Fruit fly (Drosophila melanogaster): Measurements from ENCODE around the gene Naa40.

The Naa40 gene

DNA sequence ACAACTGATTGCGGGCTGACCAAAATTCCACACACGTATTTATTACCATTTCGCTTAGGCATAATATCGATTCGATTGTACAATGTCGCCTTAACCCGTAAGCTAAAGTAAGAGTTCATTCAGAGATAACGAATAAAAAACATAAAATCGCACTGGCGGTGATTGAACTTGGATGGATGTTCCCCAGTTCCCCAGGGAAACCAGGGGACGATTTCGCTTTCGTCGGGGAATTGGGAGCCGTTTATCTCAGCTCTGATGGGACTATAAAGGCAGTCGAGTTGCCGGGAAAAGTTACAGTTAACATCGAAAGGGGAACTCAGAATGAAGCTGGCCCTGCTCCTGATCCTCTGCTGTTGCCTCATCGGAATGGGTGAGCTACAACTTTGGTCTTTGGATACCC lies 2.5 kb downstream of the Naa40 start, which contains the start of gene CG34296:
Gene CG34296 (plus strand): TSS at position 301 of the 400 bp plus-strand sequence.
- no peak for TF ChIP-seq CG17801 (GFP tag; optimal IDR thresholded peaks at IDR 0.05; ENCODE audit: partially characterized antibody)

DNA sequence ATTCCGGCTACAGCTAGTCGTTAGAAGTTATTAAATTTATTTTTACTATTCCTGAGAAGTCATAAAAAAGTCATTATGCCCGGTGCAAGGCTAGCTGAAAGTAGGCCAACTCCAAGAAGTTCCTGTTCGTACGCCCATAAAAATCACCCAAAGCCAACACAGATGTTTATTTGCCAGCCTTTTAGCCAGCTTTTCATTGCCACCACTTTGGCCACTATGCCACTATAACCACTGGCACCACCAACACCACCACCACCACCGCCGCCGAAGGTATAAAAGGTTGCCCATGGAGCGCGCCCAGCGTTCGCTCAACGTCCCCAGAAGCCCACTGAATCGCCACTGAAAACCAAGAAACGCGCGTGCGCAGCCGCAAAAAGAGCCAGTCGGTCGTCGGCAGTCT lies 6.4 kb downstream of the Naa40 start, which contains the start of gene CG15506:
Gene CG15506 (plus strand): TSS at position 301 of the 400 bp plus-strand sequence.
- TF ChIP-seq CG17801 (GFP tag; optimal IDR thresholded peaks at IDR 0.05; ENCODE audit: partially characterized antibody) = no peak

DNA sequence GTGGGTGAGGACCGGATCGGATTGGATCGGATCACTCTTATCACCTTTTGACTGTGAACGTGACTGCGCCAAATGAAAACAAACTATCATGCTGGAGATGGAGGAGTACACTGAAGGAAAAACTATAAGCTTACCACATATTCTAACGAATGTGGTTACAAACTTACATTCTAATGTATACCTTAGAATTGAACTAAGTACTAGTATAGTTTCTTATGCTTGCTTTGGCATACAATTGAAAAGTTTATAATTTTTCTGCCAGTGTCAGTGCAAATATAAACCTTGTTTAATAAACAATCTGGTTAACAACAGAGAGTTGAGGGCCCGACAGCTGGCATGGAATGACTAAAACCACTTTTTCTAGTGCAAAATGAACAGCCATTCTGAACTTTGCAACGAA lies 7.2 kb downstream of the Naa40 start:
- TF ChIP-seq CG17801 (GFP tag; optimal IDR thresholded peaks at IDR 0.05; ENCODE audit: partially characterized antibody) = no peak

DNA sequence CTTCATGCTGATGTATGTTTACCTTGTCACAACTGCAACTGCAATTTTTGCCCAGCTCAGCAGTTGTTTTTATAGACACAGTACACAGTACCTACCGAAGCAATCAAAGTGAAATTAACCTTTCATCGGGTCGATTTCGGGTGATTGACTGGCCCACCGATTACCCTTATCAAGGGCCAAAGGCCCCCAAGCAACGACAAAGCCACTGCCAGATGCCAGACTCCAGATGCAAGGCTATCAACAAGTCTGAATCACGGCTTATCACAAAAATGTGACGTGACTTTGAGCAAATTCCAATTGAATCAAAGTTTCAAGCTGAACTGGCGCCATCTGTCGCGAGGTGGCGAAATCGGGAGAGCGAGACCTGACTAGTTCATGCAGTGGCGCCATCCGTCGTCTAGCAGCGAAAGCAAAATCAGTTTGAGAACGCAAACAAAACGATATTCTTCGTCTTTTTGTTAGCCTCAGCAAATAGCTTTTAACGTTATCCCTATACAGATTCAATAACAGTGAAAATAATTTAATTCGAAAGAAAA lies 7.9 kb downstream of the Naa40 start, which contains the start of gene Obp99b:
Gene Obp99b (minus strand): TSS at position 115 of the 536 bp plus-strand sequence.
- TF ChIP-seq CG17801 (GFP tag; optimal IDR thresholded peaks at IDR 0.05; ENCODE audit: partially characterized antibody) = no peak

DNA sequence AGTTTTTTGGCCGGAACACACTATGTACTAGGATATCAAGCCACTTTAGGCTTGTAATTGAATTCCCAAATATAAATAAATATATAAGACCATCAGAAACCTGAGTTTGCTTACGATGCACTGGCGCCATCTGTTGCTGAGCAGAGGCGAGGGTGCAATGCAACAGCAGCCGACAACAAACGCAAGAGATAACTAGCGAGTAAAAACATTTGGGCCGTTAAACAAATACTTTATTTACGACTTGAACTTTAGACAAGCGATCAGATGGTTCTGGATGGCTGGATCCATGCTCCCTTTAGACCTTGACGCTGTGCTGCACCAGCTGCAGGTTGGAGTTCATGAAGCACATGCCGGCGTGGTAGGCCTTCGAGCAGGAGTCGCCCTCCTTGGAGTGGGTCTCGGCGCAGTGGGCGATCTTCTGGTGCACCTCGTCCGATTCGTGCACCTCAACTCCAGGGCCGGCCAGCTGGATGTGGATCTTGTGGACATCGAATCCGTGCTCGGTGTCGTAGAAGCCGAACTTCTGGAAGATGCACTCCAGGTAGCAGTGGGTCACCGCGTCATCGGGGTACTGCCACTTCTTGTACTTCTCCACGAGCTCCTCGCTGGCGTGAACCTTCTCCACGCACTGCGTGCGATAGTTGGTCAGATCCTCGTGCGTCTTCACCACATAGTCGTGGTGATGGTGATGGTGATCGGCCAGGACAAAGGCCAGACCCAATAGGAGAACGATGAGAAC lies 8.5 kb downstream of the Naa40 start:
- no peak for TF ChIP-seq CG17801 (GFP tag; optimal IDR thresholded peaks at IDR 0.05; ENCODE audit: partially characterized antibody)

DNA sequence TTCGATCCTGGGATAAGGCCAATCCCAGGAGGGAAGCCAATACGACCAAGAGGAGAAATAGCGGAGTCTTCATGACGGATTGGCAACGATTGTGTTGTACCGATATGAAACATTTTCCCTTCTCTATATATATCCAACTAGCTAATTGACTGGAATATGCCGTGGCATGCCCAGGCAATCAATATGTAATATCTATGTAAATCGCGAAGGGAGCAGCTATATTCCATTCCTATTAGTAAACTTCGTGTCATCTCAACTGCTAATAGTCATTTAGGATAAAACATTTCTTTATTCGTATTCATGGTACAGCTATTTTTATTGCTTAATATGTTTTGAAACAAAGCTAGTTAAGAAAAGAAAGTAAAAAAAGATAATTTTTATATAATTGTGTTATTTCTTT lies 9.5 kb downstream of the Naa40 start, which contains the start of gene Dup99B:
Gene Dup99B (minus strand): TSS at position 101 of the 400 bp plus-strand sequence.
- no peak for TF ChIP-seq CG17801 (GFP tag; optimal IDR thresholded peaks at IDR 0.05; ENCODE audit: partially characterized antibody)

DNA sequence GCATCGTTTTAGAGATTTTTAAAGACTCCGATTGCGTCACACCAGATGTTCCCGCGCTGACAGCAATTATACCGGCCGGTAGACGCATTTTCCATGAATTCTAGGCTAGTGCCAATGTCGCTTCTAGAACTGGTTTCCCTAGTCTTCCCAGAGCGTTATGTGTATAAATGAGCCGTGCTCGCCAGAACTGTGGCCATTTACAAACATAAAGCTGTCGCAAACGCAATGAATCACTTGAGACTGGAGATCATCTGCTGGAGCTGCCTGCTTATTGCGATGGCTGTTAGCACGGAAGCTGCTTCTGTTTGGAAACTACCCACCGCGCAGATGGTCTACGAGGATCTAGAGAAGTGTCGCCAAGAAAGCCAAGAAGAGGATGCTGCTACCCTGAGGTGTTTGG lies 10.4 kb downstream of the Naa40 start, which contains the start of gene Obp99d:
Gene Obp99d (plus strand): TSS at position 192 of the 400 bp plus-strand sequence.
- TF ChIP-seq CG17801 (GFP tag; optimal IDR thresholded peaks at IDR 0.05; ENCODE audit: partially characterized antibody) = no peak

DNA sequence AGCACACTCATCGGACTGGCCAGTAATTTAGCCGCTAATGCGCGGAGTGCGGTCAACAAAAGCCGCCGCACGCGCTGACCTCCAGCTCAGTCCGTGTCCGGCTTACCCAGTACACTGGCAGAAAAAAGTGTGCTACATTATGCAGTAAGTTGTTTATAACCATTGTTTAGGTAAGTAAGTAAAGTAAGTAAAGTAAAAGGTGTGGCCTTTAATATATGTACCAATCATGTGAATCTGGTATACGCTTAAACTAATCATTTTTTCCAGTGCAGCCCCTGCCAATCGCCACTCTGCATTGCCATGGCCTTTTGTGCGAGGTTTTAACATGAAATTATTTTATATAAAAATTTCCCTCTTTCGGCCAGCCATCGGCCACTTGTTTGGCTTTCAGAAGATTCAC lies 13.3 kb downstream of the Naa40 start:
- no peak for TF ChIP-seq CG17801 (GFP tag; optimal IDR thresholded peaks at IDR 0.05; ENCODE audit: partially characterized antibody)

DNA sequence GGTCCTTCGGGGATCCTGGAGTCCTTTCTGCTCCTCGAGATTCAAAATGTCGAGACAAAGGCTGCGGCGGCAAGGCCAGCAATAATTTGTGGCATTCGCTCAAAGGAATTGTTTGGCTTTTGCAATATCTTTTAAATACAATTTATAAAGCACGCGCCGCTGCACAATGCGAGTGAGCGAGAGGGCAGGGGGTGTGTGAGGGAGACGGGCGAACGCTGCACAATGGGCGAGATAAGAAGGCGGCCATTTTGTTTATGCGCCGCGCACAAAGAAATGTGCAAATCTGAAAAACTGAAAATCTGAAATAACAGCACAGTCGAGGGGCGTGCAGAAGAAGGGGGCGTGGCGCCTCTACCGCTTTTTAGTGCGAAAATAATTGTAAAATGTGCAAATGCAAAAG lies 16.4 kb downstream of the Naa40 start:
- no peak for TF ChIP-seq CG17801 (GFP tag; optimal IDR thresholded peaks at IDR 0.05; ENCODE audit: partially characterized antibody)

DNA sequence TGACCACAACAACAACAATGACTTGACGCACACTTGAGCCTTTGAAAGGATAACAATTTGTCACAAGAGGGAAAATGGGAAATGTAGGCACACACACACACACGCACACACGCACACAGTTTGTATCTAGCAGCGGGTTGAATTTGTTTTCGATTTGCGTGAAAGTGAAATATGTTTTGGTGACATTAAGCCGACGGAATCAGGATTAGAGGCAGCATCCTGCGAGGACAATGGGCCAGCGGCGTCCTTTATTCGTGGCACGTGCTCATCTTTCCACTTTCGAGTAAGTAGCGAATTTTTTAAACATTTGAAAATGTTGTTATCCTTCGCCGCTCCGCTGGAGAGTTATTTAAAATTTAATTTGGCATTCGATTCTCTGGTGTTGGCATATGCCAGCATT lies 17.5 kb downstream of the Naa40 start:
- no peak for TF ChIP-seq CG17801 (GFP tag; optimal IDR thresholded peaks at IDR 0.05; ENCODE audit: partially characterized antibody)

DNA sequence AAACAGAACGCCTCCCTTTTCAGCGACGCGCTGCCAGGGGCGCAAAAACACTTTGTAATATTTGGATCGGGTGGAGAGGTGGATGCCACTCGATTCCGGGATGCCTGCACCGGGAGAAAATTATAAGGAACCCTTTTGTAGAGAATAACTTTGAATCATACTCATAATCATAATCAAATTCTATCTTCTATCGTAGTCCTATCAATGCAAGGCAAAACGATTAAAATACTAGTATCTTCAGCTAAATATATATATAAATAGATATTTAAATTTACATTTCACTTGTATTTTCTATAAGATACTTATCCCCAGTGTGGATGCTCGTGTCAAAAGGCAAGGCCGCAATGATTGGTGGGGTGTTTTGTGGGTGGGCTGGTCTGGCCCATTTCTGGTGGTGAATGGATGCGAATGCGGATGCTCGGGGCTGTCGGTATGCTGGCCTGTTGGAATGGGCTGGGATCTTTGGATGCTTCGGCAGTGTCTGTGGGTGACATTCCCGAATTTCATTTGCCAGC lies 18.9 kb downstream of the Naa40 start:
- no peak for TF ChIP-seq CG17801 (GFP tag; optimal IDR thresholded peaks at IDR 0.05; ENCODE audit: partially characterized antibody)

DNA sequence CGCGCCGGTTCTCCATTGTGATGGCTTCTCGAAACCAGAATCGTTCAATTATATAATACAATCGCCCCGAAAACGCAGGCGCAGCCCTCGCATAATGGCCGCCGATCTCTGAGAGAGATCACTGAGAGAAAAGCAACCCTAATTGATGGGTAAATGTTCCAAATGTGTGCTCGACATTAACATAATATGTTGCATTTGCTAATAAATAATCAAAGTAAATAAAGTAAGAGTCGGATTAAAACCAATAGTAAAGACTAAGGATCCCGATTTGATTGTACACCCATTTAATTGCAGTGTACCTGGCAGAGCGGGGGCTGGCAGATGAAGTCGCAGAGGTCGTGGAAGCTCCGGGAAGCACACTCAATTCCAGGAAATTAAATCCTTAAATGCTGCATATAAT lies 20.2 kb downstream of the Naa40 start:
- TF ChIP-seq CG17801 (GFP tag; optimal IDR thresholded peaks at IDR 0.05; ENCODE audit: partially characterized antibody) = no peak

DNA sequence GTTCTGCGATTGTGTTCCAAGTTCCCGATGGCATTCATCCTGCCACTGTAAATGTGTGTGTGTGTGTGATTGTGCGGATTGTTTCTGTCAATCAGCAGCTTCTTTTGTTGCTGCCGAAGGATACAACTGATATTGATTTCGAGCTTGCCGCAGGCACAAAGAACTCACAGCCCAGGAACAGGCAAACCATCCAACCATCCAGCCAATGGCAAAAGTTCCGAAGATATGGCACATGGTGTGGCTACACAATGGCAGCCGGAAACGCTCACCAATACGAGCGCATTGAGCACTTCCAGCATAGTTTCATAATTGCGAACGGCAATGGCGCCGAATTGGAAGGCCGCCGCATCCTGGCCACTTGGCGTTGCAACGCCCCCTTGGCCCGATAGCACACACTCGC lies 23.0 kb downstream of the Naa40 start:
- no peak for TF ChIP-seq CG17801 (GFP tag; optimal IDR thresholded peaks at IDR 0.05; ENCODE audit: partially characterized antibody)

DNA sequence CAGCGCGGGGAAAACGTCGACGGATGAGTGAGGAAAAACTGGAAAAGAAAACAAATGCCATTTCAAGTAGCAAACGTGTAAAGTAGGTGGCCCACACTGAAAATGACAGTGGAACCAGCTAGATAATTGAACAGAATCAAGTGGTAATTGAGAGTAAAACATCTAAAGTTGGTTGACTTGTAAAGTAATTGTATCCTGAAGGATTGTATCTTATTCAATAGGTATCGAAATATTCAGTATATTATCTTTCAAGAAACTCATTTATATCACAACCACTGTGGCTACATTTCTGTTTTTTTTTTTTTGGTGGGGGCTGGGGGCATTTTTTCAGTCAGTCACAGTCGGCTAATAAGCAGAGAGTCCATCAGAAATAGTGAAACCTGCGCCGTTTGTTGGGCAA lies 25.5 kb downstream of the Naa40 start:
- no peak for TF ChIP-seq CG17801 (GFP tag; optimal IDR thresholded peaks at IDR 0.05; ENCODE audit: partially characterized antibody)

DNA sequence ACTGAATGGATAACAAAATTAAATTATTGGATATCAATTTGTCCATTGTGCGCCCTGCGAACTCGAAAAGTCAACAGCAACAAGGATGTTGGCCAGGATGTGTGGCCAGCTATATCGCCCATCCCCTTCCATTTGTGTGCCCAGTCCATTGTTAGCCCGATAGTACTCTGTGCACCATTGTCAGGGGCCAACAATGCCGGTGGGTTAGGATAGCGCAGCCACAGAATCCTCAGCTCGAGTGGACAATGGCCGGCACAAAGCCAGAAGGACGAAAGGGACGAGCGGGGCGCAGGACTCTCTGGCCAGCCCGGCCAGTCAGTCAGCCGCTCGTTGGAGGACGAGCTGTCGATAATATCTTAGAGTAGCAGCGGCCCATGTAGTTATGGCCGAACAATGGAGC lies 26.9 kb downstream of the Naa40 start:
- TF ChIP-seq CG17801 (GFP tag; optimal IDR thresholded peaks at IDR 0.05; ENCODE audit: partially characterized antibody) = no peak

DNA sequence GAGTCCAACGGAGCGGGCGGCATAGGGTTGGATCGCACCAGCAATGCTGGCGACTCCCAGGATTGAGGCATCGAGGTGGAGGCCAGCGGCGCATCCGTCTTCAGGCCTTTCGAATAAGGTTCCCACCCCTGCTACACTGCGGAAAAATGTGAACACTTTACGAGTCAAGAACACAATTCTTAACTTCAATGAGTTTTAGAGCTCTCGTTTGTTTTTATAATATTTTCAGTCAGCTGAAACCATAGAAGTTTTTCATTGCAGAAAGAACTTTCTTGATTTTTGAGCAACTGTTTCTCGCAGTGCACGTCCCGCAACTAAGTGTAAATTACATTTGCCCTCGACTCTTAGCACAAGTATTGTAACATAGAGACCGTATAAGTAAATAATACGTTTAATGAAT lies 28.4 kb downstream of the Naa40 start:
- TF ChIP-seq CG17801 (GFP tag; optimal IDR thresholded peaks at IDR 0.05; ENCODE audit: partially characterized antibody) = no peak
